Worm (Caenorhabditis elegans) whole organism, late embryonic: ENCODE measurements around the gene nlp-76.
A peak's percentile ranks its signal among the peaks of the same experiment; 100 is the strongest.

Source experiments
- C08G9.2 ChIP-seq: sonication (generic microtip); optimal IDR thresholded peaks from 2 replicates; lab custom pipeline; 2016; ENCODE audit warnings: mild to moderate bottlenecking, missing genetic modification characterization, moderate library complexity, missing compliant biosample characterization
- C38D4.7 ChIP-seq: fragments of 200-800 bp; sonication (Bioruptor generic); optimal IDR thresholded peaks from 2 replicates; lab custom pipeline; 2018; ENCODE audit warnings: mild to moderate bottlenecking, missing genetic modification characterization, moderate library complexity, missing compliant biosample characterization
- K02D7.2 ChIP-seq: sonication (generic microtip); optimal IDR thresholded peaks from 2 replicates; lab custom pipeline; 2017; ENCODE audit warnings: mild to moderate bottlenecking, missing genetic modification characterization, missing compliant biosample characterization
- Y22D7AL.16 ChIP-seq: sonication (generic microtip); optimal IDR thresholded peaks from 2 replicates; lab custom pipeline; 2016; ENCODE audit warnings: missing genetic modification characterization, missing compliant biosample characterization
- ama-1 ChIP-seq: fragments of 150-350 bp; optimal IDR thresholded peaks from 2 replicates; lab custom pipeline; 2014
- ceh-14 ChIP-seq: sonication (generic microtip); optimal IDR thresholded peaks from 2 replicates; lab custom pipeline; 2016; ENCODE audit warnings: missing genotype, missing genetic modification characterization, missing compliant biosample characterization
- ceh-18 ChIP-seq: sonication (generic microtip); optimal IDR thresholded peaks from 2 replicates; lab custom pipeline; 2016; ENCODE audit warnings: missing genetic modification characterization, missing compliant biosample characterization
- ceh-24 ChIP-seq: sonication (generic microtip); optimal IDR thresholded peaks from 2 replicates; lab custom pipeline; 2016; ENCODE audit warnings: mild to moderate bottlenecking, missing genetic modification characterization, missing compliant biosample characterization
- ceh-30 ChIP-seq: fragments of 150-350 bp; optimal IDR thresholded peaks from 2 replicates; lab custom pipeline; 2014; ENCODE audit warnings: missing biosample characterization, missing genetic modification characterization
- ceh-31 ChIP-seq: sonication (generic microtip); optimal IDR thresholded peaks from 2 replicates; lab custom pipeline; 2016; ENCODE audit warnings: missing genetic modification characterization, missing compliant biosample characterization
- ceh-45 ChIP-seq: fragments of 200-800 bp; sonication (Bioruptor generic); IDR thresholded peaks from 2 replicates; pipeline ENCODE4 v1.3.6; 2022; ENCODE audit warnings: missing genetic modification reagents, missing genetic modification characterization, missing compliant biosample characterization
- ceh-48 ChIP-seq: sonication (generic microtip); optimal IDR thresholded peaks from 2 replicates; lab custom pipeline; 2016; ENCODE audit warnings: missing genetic modification characterization, inconsistent platforms, missing compliant biosample characterization
- ceh-6 ChIP-seq: fragments of 200-800 bp; sonication (Bioruptor generic); optimal IDR thresholded peaks from 2 replicates; lab custom pipeline; 2018; ENCODE audit warnings: mild to moderate bottlenecking, missing genetic modification characterization, missing compliant biosample characterization
- dve-1 ChIP-seq: sonication (generic microtip); optimal IDR thresholded peaks from 2 replicates; lab custom pipeline; 2017; ENCODE audit warnings: antibody characterized with exemption, mild to moderate bottlenecking, missing genetic modification characterization, missing compliant biosample characterization
- elt-2 ChIP-seq: sonication (generic microtip); optimal IDR thresholded peaks from 2 replicates; lab custom pipeline; 2016; ENCODE audit warnings: missing genetic modification reagents, missing genetic modification characterization, missing compliant biosample characterization
- ets-4 ChIP-seq: sonication (generic microtip); optimal IDR thresholded peaks from 2 replicates; lab custom pipeline; 2016; ENCODE audit warnings: missing genetic modification characterization, missing compliant biosample characterization
- fkh-6 ChIP-seq: sonication (generic microtip); optimal IDR thresholded peaks from 2 replicates; lab custom pipeline; 2016; ENCODE audit warnings: missing genetic modification characterization, missing compliant biosample characterization
- gmeb-2 ChIP-seq: sonication (generic microtip); optimal IDR thresholded peaks from 2 replicates; lab custom pipeline; 2016; ENCODE audit warnings: missing genetic modification characterization, inconsistent platforms, missing compliant biosample characterization
- hlh-15 ChIP-seq: sonication (generic microtip); optimal IDR thresholded peaks from 2 replicates; lab custom pipeline; 2016; ENCODE audit warnings: missing genetic modification characterization, missing compliant biosample characterization
- lin-11 ChIP-seq: fragments of 200-800 bp; sonication (Bioruptor generic); optimal IDR thresholded peaks from 2 replicates; lab custom pipeline; 2018; ENCODE audit warnings: mild to moderate bottlenecking, missing genetic modification characterization, missing compliant biosample characterization
- madf-2 ChIP-seq: sonication (generic microtip); optimal IDR thresholded peaks from 2 replicates; lab custom pipeline; 2017; ENCODE audit warnings: missing genetic modification characterization, missing compliant biosample characterization
- mec-3 ChIP-seq: sonication (generic microtip); optimal IDR thresholded peaks from 2 replicates; lab custom pipeline; 2016; ENCODE audit warnings: borderline replicate concordance, missing genetic modification characterization, missing compliant biosample characterization
- nfya-1 ChIP-seq: sonication (generic microtip); optimal IDR thresholded peaks from 2 replicates; lab custom pipeline; 2017; ENCODE audit warnings: missing genetic modification characterization, mild to moderate bottlenecking, missing compliant biosample characterization, antibody characterized with exemption, moderate library complexity
- nhr-11 ChIP-seq: fragments of 150-350 bp; optimal IDR thresholded peaks from 2 replicates; lab custom pipeline; 2014; ENCODE audit warnings: missing biosample characterization, missing genetic modification characterization
- odd-2 ChIP-seq: sonication (generic microtip); optimal IDR thresholded peaks from 2 replicates; lab custom pipeline; 2017; ENCODE audit warnings: antibody characterized with exemption, mild to moderate bottlenecking, missing genetic modification characterization, missing compliant biosample characterization
- pax-1 ChIP-seq: fragments of 150-350 bp; optimal IDR thresholded peaks from 2 replicates; lab custom pipeline; 2014; ENCODE audit warnings: missing biosample characterization, missing genetic modification characterization
- pha-2 ChIP-seq: sonication (generic microtip); optimal IDR thresholded peaks from 2 replicates; lab custom pipeline; 2017; ENCODE audit warnings: mild to moderate bottlenecking, missing genetic modification characterization, missing compliant biosample characterization
- pqm-1 ChIP-seq: sonication (generic microtip); optimal IDR thresholded peaks from 2 replicates; lab custom pipeline; 2016; ENCODE audit warnings: missing genetic modification characterization, missing compliant biosample characterization
- pros-1 ChIP-seq: fragments of 150-350 bp; optimal IDR thresholded peaks from 2 replicates; lab custom pipeline; 2014; ENCODE audit warnings: missing biosample characterization, missing genetic modification reagents, missing genetic modification characterization
- ref-2 ChIP-seq: sonication (generic microtip); optimal IDR thresholded peaks from 2 replicates; lab custom pipeline; 2016; ENCODE audit warnings: missing genetic modification characterization, missing compliant biosample characterization
- sox-2 ChIP-seq: fragments of 200-800 bp; sonication (Bioruptor generic); IDR thresholded peaks from 2 replicates; pipeline ENCODE4 v1.3.6; 2022; ENCODE audit warnings: missing genetic modification reagents, missing genetic modification characterization, missing compliant biosample characterization
- sox-4 ChIP-seq: sonication (generic microtip); optimal IDR thresholded peaks from 2 replicates; lab custom pipeline; 2017; ENCODE audit warnings: mild to moderate bottlenecking, missing genetic modification characterization, inconsistent platforms, missing compliant biosample characterization
- unc-42 ChIP-seq: sonication (generic microtip); optimal IDR thresholded peaks from 2 replicates; lab custom pipeline; 2016; ENCODE audit warnings: missing genotype, missing genetic modification characterization, missing compliant biosample characterization
- zip-5 ChIP-seq: sonication (generic microtip); optimal IDR thresholded peaks from 2 replicates; lab custom pipeline; 2016; ENCODE audit warnings: missing genetic modification characterization, missing compliant biosample characterization
- ztf-16 ChIP-seq: sonication (generic microtip); optimal IDR thresholded peaks from 2 replicates; lab custom pipeline; 2017; ENCODE audit warnings: missing genetic modification characterization, missing compliant biosample characterization

nlp-76 gene

ce11 chrX:12663537-12663936 lies at the start of gene nlp-76:
Gene nlp-76, minus strand, starts transcription at chrX:12663903.
- TF ChIP-seq ama-1 (no peak), unc-42 (tag; lab: Kevin White, UChicago) (peak; percentile 29)

DNA sequence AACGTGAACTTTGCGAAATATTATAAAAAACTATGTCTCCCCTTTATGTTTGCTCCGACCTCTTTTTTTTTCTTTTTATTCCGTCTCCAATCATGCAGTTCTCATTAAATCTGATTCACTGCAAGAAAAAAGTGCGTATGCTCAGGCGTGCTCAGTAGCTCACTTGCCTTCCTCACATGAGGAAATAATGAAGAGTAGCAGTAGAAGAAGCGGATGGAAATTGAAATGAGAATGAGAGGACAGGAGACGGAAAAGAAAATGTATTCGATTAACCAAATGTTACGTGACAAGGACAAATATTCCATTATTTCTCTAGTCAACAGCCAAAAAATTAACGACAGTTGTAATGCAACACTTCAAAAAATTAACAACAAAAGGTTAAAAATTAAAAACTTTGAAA lies 49.3 kb upstream of the nlp-76 start:
- TF ChIP-seq unc-42 (tag; lab: Kevin White, UChicago) (peak; percentile 57), odd-2 (no peak)

ce11 chrX:12712353-12712752 lies 48.6 kb upstream of the nlp-76 start, which contains the start of gene rgs-2:
Gene rgs-2, plus strand, starts transcription at chrX:12712653.
- TF ChIP-seq ceh-24 (tag; lab: Kevin White, UChicago) (no peak), ceh-31 (no peak), hlh-15 (tag; lab: Kevin White, UChicago) (no peak)

ce11 chrX:12704721-12705120 lies 41.0 kb upstream of the nlp-76 start, which contains the start of gene nhr-272:
Gene nhr-272, minus strand, starts transcription at chrX:12704821.
- no peak for TF ChIP-seq pqm-1 (tag; lab: Kevin White, UChicago)
- no peak for TF ChIP-seq fkh-6 (tag; lab: Kevin White, UChicago)
- TF ChIP-seq lin-11 (tag; lab: Kevin White, UChicago): no peak
- TF ChIP-seq K02D7.2: no peak
- TF ChIP-seq ceh-48 (tag; lab: Kevin White, UChicago): no peak
- no peak for TF ChIP-seq nfya-1 (tag; lab: Kevin White, UChicago)

DNA sequence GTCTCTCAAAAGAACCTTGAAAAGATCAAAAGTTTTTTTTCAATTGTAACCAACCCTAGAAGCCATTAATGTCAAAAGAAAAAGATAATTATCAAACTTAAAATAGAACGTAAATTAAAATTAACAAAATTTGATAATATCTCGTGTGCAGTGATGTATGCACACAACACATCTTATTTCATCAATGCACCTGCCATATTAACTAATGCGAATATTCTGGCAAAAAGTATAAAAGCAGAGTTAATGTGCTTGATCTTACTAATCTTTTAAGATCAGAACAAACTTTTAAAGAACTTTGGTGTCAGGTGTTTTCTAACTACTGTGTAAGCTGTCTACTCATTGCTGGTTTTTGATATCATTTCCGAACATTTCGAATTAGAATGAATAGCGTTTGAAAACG lies 39.0 kb upstream of the nlp-76 start:
- no peak for TF ChIP-seq ceh-30 (tag; lab: Kevin White, UChicago)
- no peak for TF ChIP-seq ceh-48 (tag; lab: Kevin White, UChicago)
- TF ChIP-seq pha-2 (tag; lab: Kevin White, UChicago): no peak
- no peak for TF ChIP-seq Y22D7AL.16 (tag; lab: Kevin White, UChicago)
- no peak for TF ChIP-seq mec-3
- TF ChIP-seq ets-4: no peak
- TF ChIP-seq zip-5 (tag; lab: Kevin White, UChicago): no peak
- no peak for TF ChIP-seq ztf-16 (tag; lab: Kevin White, UChicago)
- TF ChIP-seq madf-2: no peak
- no peak for TF ChIP-seq nhr-11 (tag; lab: Kevin White, UChicago)
- TF ChIP-seq pax-1 (tag; lab: Kevin White, UChicago): no peak
- TF ChIP-seq sox-4: no peak
- no peak for TF ChIP-seq elt-2
- no peak for TF ChIP-seq C38D4.7 (GFP tag; lab: Kevin White, UChicago)
- TF ChIP-seq pqm-1 (tag; lab: Kevin White, UChicago): no peak
- no peak for TF ChIP-seq dve-1 (tag; lab: Kevin White, UChicago)
- TF ChIP-seq sox-2 (GFP tag; lab: Robert Waterston, UW): no peak

DNA sequence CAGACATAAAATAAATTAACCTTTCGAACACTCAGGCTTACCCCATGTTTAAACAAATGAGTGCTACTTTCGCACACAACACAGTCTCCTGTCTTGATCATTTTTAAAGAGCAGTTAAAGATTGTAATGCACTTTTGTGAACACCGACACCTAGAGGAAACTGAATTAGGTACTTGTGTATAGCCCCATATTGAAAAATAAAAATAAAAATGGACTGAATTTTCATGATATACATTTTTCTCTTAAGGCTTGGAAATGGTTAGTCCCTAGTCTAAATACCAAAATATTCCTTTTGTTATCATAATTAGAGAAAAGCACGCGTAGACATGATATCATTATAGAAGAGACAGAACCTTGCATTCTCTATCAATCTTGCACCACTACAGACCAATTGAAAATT lies 38.3 kb upstream of the nlp-76 start, which contains the start of gene nhr-214:
Gene nhr-214, minus strand, starts transcription at position 101 of the 400 bp plus-strand sequence.
- no peak for TF ChIP-seq ceh-6
- TF ChIP-seq ceh-14 (tag; lab: Kevin White, UChicago): no peak
- no peak for TF ChIP-seq C08G9.2 (tag; lab: Kevin White, UChicago)
- TF ChIP-seq unc-42 (tag; lab: Kevin White, UChicago): no peak
- no peak for TF ChIP-seq ceh-30 (tag; lab: Kevin White, UChicago)
- TF ChIP-seq ref-2 (tag; lab: Kevin White, UChicago): no peak
- no peak for TF ChIP-seq ceh-45 (GFP tag; lab: Robert Waterston, UW)
- no peak for TF ChIP-seq gmeb-2 (tag; lab: Kevin White, UChicago)
- no peak for TF ChIP-seq pros-1 (tag; lab: Kevin White, UChicago)
- no peak for TF ChIP-seq odd-2
- TF ChIP-seq ceh-18: no peak
- no peak for TF ChIP-seq zip-5 (tag; lab: Kevin White, UChicago)
- no peak for TF ChIP-seq fkh-6 (tag; lab: Kevin White, UChicago)
